Worm (Caenorhabditis elegans): ENCODE measurements around the gene C09E10.3.

DNA sequence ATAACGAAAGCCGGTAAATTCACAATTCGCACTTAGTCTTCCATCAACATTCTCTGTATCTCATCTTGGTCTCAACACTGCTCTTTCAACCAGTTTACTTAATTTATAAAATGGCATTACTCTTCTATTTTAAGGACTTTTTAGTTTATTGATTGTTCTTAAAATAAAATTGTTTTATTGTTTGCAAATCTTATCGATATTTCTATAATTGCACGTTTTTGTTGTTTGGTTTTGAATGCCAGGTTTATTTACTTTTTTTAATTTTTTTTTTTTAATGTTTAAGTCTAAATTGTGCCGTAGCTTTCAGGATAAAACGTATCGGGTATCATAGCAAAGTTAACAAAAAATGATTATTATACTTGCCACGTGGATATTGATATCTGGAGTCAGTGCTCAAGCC is 33.6 kb downstream of the C09E10.3 start, which contains the start of gene chil-10:
- TF ChIP-seq flt-1 (GFP tag; IDR thresholded peaks at IDR 0.05) (no peak), ref-1 (GFP tag; conservative IDR thresholded peaks at IDR 0.05) (no peak), ztf-23 (GFP tag; IDR thresholded peaks at IDR 0.05) (no peak), ztf-29 (GFP tag; IDR thresholded peaks at IDR 0.05) (no peak), med-1 (GFP tag; optimal IDR thresholded peaks at IDR 0.05; ENCODE audit: insufficient read depth) (no peak)

All from whole organism, midembryonic.